Fruit fly (Drosophila melanogaster): Measurements from ENCODE around the gene Bgb.

DNA sequence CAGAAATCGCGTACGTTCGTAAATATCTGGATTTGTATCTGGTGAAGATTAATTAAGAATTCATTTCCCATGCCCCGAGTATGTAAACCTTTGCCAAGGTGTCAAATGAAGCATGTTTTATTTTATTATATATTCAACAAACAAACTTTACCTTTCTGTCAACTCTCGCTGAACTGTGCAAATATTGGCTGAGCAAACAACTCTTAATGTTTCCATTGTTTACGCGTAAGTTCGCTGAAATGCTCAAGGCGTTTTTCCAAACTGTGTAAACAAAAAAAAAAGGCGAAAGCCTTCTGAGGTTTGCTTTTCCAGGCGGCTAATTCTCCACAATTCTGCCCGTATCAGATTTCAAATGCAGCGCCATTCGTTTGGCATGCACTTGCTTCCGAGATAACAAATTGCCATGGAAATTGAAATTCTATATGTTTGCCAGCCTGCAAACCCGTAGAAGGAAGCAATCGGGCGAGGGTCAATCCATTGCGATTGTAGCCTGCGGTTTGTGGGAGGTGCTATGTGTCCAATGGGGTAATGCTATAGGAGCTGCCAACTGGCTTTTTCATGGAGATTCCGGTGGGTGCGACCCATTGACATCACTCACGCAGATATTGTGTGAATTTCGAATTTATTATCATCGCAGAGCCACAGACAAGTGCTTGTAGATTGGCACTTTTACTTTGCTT lies 47.7 kb upstream of the Bgb start:
- TF ChIP-seq CG4318 (GFP tag; optimal IDR thresholded peaks at IDR 0.05) (no peak), Eip78C (GFP tag) (peak; percentile 94), fd59A (GFP tag; optimal IDR thresholded peaks at IDR 0.05) (peak; percentile 63), CG8119 (GFP tag; IDR thresholded peaks at IDR 0.05) (peak; percentile 43; the same call in 1 of the 3 replicates), CG6808 (GFP tag; optimal IDR thresholded peaks at IDR 0.05) (peak; percentile 82), Gug (GFP tag; IDR thresholded peaks at IDR 0.05) (no peak), Hr39 (GFP tag; optimal IDR thresholded peaks at IDR 0.05) (no peak), CG6854 (GFP tag; optimal IDR thresholded peaks at IDR 0.05) (peak; percentile 90), acj6 (GFP tag; optimal IDR thresholded peaks at IDR 0.05) (peak; percentile 70), CG15336 (GFP tag; IDR thresholded peaks at IDR 0.05) (0 out of 2 replicates have a peak, but pooled peaks have one; percentile 19), esn (GFP tag; optimal IDR thresholded peaks at IDR 0.05) (peak; percentile 90), CG8319 (GFP tag; optimal IDR thresholded peaks at IDR 0.05) (peak; percentile 73)

Data from whole organism, prepupa.